Worm (Caenorhabditis elegans): Measurements from ENCODE around the gene srg-53.
"Not testable (repeated sequence)": the region's sequence is repeated elsewhere in the genome, so short reads cannot be mapped to it uniquely, and the experiment has no call there.

Gene srg-53

ce11 chrV:879171-879570, at the start of gene srg-53:
Gene srg-53 (plus strand): TSS chrV:879471.
- TF ChIP-seq him-1 (tag; optimal IDR thresholded peaks at IDR 0.05) (no peak), dao-5 (tag; optimal IDR thresholded peaks at IDR 0.05) (no peak), W03F9.2 (tag; optimal IDR thresholded peaks at IDR 0.05) (no peak)

DNA sequence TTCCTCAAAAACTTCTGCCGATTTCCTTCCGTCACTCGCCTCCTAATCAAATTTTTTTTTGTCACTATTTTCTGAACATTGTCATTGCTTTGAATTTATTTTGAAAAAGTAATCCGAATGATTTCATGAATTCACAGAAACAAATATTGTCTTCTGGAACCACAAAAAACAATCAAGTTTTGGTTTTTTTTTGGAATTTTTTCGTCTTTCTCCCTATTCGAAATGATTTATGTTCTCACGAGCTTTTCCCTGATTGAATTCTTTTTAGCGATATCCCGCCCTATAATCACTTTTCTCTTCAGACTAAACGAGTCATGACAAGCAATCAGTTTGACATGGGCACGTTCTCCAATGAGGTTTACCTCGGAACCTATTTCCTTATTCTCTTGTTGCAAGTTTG, 45.9 kb upstream of the srg-53 start, which contains the start of gene F41H8.1:
Gene F41H8.1, plus strand, starts transcription at position 301 of the 400 bp plus-strand sequence.
- TF ChIP-seq dao-5 (tag; optimal IDR thresholded peaks at IDR 0.05) (no peak), him-1 (tag; optimal IDR thresholded peaks at IDR 0.05) (no peak), W03F9.2 (tag; optimal IDR thresholded peaks at IDR 0.05) (no peak)

ce11 chrV:838984-839471, 40.2 kb upstream of the srg-53 start, which contains the start of the genes K09C6.7 and K09C6.10:
Gene K09C6.7 (minus strand): TSS chrV:839084.
Gene K09C6.10 (plus strand): TSS chrV:839421.
- TF ChIP-seq him-1, dao-5, W03F9.2 (tag; optimal IDR thresholded peaks at IDR 0.05): not testable (repeated sequence)

DNA sequence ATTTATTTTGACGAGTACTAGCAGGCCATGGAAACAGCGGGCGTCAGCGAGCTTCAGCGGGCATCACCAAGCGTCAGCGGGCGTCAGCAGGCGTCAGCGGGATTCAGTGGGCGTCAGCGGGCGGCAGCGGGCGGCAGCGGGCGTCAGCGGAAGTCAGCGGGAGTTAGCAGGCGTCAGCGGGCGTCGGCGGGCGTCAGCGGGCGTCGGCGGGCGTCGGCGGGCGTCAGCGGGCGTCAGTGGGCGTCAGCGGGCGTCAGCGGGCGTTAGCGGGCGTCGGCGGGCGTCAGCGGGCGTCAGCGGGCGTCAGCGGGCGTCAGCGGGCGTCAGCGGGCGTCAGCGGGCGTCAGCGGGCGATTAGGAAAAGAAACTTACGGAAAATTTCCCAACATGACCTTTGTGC, 36.7 kb upstream of the srg-53 start:
- TF ChIP-seq dao-5 (tag; optimal IDR thresholded peaks at IDR 0.05) (no peak), him-1 (tag; optimal IDR thresholded peaks at IDR 0.05) (no peak), W03F9.2 (tag; optimal IDR thresholded peaks at IDR 0.05) (no peak)

DNA sequence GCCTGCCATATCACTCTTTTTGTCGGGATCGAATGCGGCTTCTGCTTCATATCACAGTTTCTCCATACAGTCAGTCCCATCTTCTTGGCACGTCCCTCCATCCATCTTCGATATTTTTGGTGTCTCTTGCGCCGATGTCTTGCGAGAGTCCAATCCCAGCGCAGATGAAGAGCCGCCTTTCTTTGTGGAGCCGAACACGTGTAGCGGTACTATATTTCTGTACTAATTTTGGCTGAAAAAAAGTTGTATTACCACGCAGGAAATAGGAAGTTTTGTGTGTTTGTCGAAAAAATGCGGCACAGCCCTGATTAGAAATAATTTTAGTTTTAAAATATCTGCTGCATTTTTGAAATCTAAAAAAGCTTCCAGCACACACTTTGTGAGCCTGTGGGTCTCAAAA, 36.2 kb upstream of the srg-53 start, which contains the start of gene K09C6.8:
Gene K09C6.8, minus strand, starts transcription at position 101 of the 400 bp plus-strand sequence.
- not testable (repeated sequence) for TF ChIP-seq W03F9.2, him-1, dao-5 (tag; optimal IDR thresholded peaks at IDR 0.05)

- no peak for TF ChIP-seq W03F9.2 (tag; optimal IDR thresholded peaks at IDR 0.05)
- TF ChIP-seq dao-5 (tag; optimal IDR thresholded peaks at IDR 0.05), result no peak
- TF ChIP-seq him-1 (tag; optimal IDR thresholded peaks at IDR 0.05), result no peak
Measured at ce11 chrV:847521-847920, 31.8 kb upstream of the srg-53 start, which contains the start of gene srbc-13. Gene srbc-13 (plus strand): TSS chrV:847821.

ce11 chrV:849042-849441, 30.2 kb upstream of the srg-53 start:
- TF ChIP-seq dao-5 (tag; optimal IDR thresholded peaks at IDR 0.05) (no peak), W03F9.2 (tag; optimal IDR thresholded peaks at IDR 0.05) (no peak), him-1 (tag; optimal IDR thresholded peaks at IDR 0.05) (no peak)

DNA sequence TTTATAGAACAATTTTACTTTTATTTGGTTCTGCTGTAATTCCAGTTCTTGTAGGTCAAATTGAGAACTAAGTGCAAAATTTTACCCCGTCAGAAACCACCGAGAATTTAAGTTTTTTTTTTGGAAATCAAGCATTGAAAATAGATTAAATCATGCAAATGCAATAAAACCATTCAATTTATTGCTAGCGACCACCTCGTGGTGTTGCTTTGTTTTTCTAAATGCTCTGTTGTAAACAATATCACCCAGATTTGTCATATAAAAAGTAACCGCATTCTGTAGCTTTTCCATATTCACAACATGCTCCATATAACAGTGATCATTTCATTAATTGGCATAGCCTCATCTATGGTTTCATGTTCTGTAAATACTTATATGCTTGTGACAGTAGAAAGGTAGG, 29.8 kb upstream of the srg-53 start, which contains the start of gene srbc-12:
Gene srbc-12, plus strand, starts transcription at position 301 of the 400 bp plus-strand sequence.
- TF ChIP-seq dao-5 (tag; optimal IDR thresholded peaks at IDR 0.05), result no peak
- no peak for TF ChIP-seq W03F9.2 (tag; optimal IDR thresholded peaks at IDR 0.05)
- TF ChIP-seq him-1 (tag; optimal IDR thresholded peaks at IDR 0.05), result no peak

- TF ChIP-seq him-1 (tag; optimal IDR thresholded peaks at IDR 0.05) (no peak), dao-5 (tag; optimal IDR thresholded peaks at IDR 0.05) (no peak), W03F9.2 (tag; optimal IDR thresholded peaks at IDR 0.05) (no peak)
Measured at ce11 chrV:852184-852583, 27.1 kb upstream of the srg-53 start, which contains the start of gene K09C6.3. Gene K09C6.3 (plus strand): TSS chrV:852484.

DNA sequence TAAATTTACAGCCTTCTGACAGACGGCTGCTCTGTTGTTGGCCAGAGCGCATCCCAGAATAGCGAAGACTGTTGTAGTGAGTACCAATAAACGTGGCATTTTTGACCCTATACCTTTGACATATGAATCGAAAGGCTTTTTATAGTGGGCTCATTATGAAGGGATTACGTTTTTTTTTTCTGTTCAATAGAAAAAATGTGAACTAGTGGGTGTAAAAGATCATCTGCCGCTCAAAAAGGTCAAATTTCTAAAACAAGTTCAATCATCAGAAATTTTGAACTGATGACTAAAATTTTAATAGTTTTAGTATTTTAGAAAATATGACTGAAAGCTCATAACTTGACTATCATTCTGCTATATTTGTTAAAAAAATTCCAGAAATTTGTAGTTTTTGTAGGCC, 24.3 kb upstream of the srg-53 start, which contains the start of gene K09C6.9:
Gene K09C6.9, minus strand, starts transcription at position 101 of the 400 bp plus-strand sequence.
- TF ChIP-seq dao-5 (tag; optimal IDR thresholded peaks at IDR 0.05) (no peak), him-1 (tag; optimal IDR thresholded peaks at IDR 0.05) (no peak), W03F9.2 (tag; optimal IDR thresholded peaks at IDR 0.05) (no peak)

- TF ChIP-seq dao-5 (tag; optimal IDR thresholded peaks at IDR 0.05), result no peak
- TF ChIP-seq him-1 (tag; optimal IDR thresholded peaks at IDR 0.05), result no peak
- no peak for TF ChIP-seq W03F9.2 (tag; optimal IDR thresholded peaks at IDR 0.05)
Measured at ce11 chrV:856549-856948, 22.7 kb upstream of the srg-53 start, which contains the start of gene K09C6.2. Gene K09C6.2 (plus strand): TSS chrV:856849.

- TF ChIP-seq him-1 (tag; optimal IDR thresholded peaks at IDR 0.05) (no peak), W03F9.2 (tag; optimal IDR thresholded peaks at IDR 0.05) (no peak), dao-5 (tag; optimal IDR thresholded peaks at IDR 0.05) (no peak)
Measured at ce11 chrV:858841-859456, 20.3 kb upstream of the srg-53 start.

DNA sequence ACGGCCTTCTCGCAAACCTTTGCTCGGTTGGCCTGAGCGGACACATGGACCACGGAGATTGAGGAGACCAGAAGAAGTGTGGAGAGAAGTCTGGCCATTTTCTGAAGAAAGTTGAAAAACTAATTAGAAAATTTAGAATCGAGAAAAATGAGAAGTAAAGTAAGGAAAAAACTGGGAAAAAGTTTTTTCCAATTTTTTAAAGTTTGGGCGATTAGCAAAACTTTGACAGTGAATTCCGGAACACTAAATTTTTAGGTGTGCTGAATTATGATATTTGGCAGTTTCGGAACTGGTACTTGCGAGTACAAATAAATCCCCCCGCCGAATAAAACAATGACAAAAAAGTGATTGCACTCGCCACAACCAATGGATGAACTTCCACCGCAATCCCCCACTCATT, 12.5 kb upstream of the srg-53 start, which contains the start of gene T02B11.3:
Gene T02B11.3, minus strand, starts transcription at position 101 of the 400 bp plus-strand sequence.
- TF ChIP-seq W03F9.2 (tag; optimal IDR thresholded peaks at IDR 0.05), result no peak
- no peak for TF ChIP-seq dao-5 (tag; optimal IDR thresholded peaks at IDR 0.05)
- no peak for TF ChIP-seq him-1 (tag; optimal IDR thresholded peaks at IDR 0.05)

DNA sequence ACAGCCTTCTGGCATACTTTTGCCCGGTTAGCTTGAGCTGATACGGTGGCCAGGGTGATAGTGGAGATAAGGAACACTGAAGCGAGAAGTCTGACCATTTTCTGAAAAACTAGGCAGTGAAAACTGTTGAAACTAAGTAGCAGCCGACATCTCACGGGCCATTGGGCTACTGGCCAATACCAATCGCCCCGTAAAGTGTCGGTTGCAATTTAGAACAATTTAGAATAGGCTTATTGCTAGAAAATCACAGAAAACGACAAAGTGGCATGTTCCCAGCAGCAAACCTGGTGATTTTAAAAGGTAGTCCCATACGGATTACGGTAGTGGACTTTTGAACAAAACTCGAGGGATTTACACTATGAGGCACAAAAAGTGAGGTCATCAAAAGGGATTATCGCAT, 8.2 kb upstream of the srg-53 start, which contains the start of gene T02B11.4:
Gene T02B11.4, minus strand, starts transcription at position 101 of the 400 bp plus-strand sequence.
- TF ChIP-seq dao-5 (tag; optimal IDR thresholded peaks at IDR 0.05), result no peak
- TF ChIP-seq him-1 (tag; optimal IDR thresholded peaks at IDR 0.05), result no peak
- no peak for TF ChIP-seq W03F9.2 (tag; optimal IDR thresholded peaks at IDR 0.05)

All from whole organism, L4/young adult.